Worm (Caenorhabditis elegans): Measurements from ENCODE around the gene irld-21.

ce11 chrIV:10161706-10162105 is 39.6 kb upstream of the irld-21 start, which contains the start of gene pps-1:
- TF ChIP-seq fkh-8 (tag; optimal IDR thresholded peaks at IDR 0.05) (peak; percentile 6), zag-1 (tag; optimal IDR thresholded peaks at IDR 0.05) (no peak), sptf-1 (tag; optimal IDR thresholded peaks at IDR 0.05) (no peak), sup-37 (GFP tag; optimal IDR thresholded peaks at IDR 0.05) (no peak), ceh-82 (tag; optimal IDR thresholded peaks at IDR 0.05) (no peak), nhr-76 (tag; optimal IDR thresholded peaks at IDR 0.05) (no peak), aha-1 (tag; optimal IDR thresholded peaks at IDR 0.05) (no peak), lin-13 (GFP tag; optimal IDR thresholded peaks at IDR 0.05) (no peak), pax-3 (tag; optimal IDR thresholded peaks at IDR 0.05) (peak; percentile 25)

Data from whole organism, L1 larva.